Worm (Caenorhabditis elegans): ENCODE data around the gene twk-9.

ce11 chrIV:9725468-9725985 is 32.6 kb downstream of the twk-9 start:
- TF ChIP-seq hnd-1 (tag; optimal IDR thresholded peaks at IDR 0.05): no peak
- TF ChIP-seq ama-1 (optimal IDR thresholded peaks at IDR 0.05): no peak
- no peak for TF ChIP-seq tbx-37 (GFP tag; conservative IDR thresholded peaks at IDR 0.05)

Data from whole organism, early embryonic.